Fruit fly (Drosophila melanogaster): ENCODE data around the gene SNF4Agamma.

Gene SNF4Agamma

DNA sequence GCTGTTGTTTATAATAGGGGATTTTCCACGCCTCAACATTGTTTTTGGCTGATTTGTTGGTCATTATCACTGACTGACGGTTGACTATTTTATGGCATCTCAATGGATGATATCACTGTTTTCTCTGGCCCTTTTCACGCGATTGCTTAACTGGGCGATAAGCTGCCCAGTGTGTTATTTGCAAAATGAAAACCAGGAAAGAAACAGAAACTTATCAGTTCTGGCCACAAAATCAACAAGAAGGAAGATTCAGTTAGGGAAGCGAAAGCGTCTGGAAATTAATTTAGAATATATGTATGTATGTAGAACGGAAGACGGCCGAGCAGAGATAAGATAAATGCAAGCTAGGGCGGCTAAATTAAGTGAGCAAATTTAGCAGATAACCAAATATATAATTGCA, 41.4 kb downstream of the SNF4Agamma start (continued):
- TF ChIP-seq disco-r (GFP tag; optimal IDR thresholded peaks at IDR 0.05) (no peak), slbo (GFP tag; IDR thresholded peaks at IDR 0.05) (no peak), Scr (GFP tag; IDR thresholded peaks at IDR 0.05; ENCODE audit: partially characterized antibody) (no peak), ase (GFP tag; IDR thresholded peaks at IDR 0.05) (no peak), exex (tag; optimal IDR thresholded peaks at IDR 0.05) (peak; percentile 86), CG11695 (GFP tag; IDR thresholded peaks at IDR 0.05) (no peak), Myb (GFP tag; optimal IDR thresholded peaks at IDR 0.05) (no peak)

DNA sequence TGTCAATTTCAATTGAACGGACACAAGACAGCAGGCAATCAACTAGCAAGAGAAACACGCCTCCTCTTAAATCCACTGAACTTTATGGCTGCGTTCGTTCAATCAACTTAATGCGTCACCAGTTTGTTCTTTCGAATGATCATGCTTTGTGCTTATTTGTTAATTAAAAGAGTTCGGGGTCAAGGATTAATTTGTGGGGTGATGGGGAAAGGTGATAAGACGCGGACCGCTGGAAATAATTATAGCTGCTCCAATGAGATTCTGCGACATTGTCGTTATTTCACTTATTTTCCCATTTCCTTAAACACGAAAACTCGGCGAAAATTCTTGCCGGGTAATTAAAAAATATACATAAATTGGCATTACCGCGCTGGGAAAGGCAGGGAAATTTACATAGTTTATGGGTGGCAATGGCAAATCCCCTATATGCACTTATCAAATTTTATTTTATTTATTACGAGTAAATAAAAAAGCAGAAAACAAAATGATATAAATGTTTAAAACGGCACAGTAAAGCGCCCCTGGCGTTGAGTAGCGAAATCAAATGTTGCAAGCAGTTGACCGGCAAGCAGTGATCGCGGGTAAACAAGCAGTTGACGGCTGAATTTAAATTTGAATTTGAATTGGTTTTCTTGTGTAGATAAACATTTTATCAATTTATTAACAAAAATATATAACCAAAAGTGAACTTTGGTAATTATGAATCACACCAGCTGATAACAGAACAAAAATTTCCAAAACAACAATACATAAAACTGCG, 44.0 kb downstream of the SNF4Agamma start:
- TF ChIP-seq p53 (GFP tag; optimal IDR thresholded peaks at IDR 0.05) = peak; percentile 66
- peak; percentile 65 for TF ChIP-seq CG11398 (GFP tag; optimal IDR thresholded peaks at IDR 0.05)
- TF ChIP-seq Rfx (GFP tag; IDR thresholded peaks at IDR 0.05) = peak; percentile 90
- TF ChIP-seq Sry-β (GFP tag; optimal IDR thresholded peaks at IDR 0.05) = peak; percentile 20
- TF ChIP-seq CG9727 (GFP tag; optimal IDR thresholded peaks at IDR 0.05) = peak; percentile 74
- TF ChIP-seq CG7839 (tag; optimal IDR thresholded peaks at IDR 0.05) = peak; percentile 73
- peak; percentile 61 for TF ChIP-seq jumu (GFP tag; optimal IDR thresholded peaks at IDR 0.05)
- peak; percentile 92 for TF ChIP-seq CG11456 (GFP tag; IDR thresholded peaks at IDR 0.05)
- TF ChIP-seq Hr51 (GFP tag; optimal IDR thresholded peaks at IDR 0.05) = peak; percentile 63 to 73
- no peak for TF ChIP-seq hbn (GFP tag; IDR thresholded peaks at IDR 0.05; ENCODE audit: partially characterized antibody)
- peak; percentile 38; the same call in 1 of the 2 replicates for TF ChIP-seq ham (GFP tag; IDR thresholded peaks at IDR 0.05)
- TF ChIP-seq seq (GFP tag; IDR thresholded peaks at IDR 0.05) = peak; percentile 50; the same call in 1 of the 2 replicates
- TF ChIP-seq Ravus (GFP tag; IDR thresholded peaks at IDR 0.05) = no peak
- TF ChIP-seq CG7928 (GFP tag; optimal IDR thresholded peaks at IDR 0.05) = peak; percentile 52
- peak; percentile 55 for TF ChIP-seq CG2678 (tag; optimal IDR thresholded peaks at IDR 0.05)
- peak; percentile 84 for TF ChIP-seq Hmr (GFP tag; optimal IDR thresholded peaks at IDR 0.05)
- TF ChIP-seq chn (GFP tag; optimal IDR thresholded peaks at IDR 0.05) = peak; percentile 89
- TF ChIP-seq CG4820 (GFP tag; optimal IDR thresholded peaks at IDR 0.05) = peak; percentile 71
- TF ChIP-seq zf30C (GFP tag; optimal IDR thresholded peaks at IDR 0.05) = peak; percentile 30
- peak; percentile 70 for TF ChIP-seq NC2α (GFP tag; optimal IDR thresholded peaks at IDR 0.05)
- peak; percentile 25 for TF ChIP-seq sd (tag; optimal IDR thresholded peaks at IDR 0.05)
- TF ChIP-seq corto (GFP tag; optimal IDR thresholded peaks at IDR 0.05) = no peak
- peak; percentile 60; the same call in 1 of the 2 replicates for TF ChIP-seq klu (GFP tag; IDR thresholded peaks at IDR 0.05)
- TF ChIP-seq CG1233 (GFP tag; optimal IDR thresholded peaks at IDR 0.05) = peak; percentile 72
- TF ChIP-seq E2f1 (GFP tag; IDR thresholded peaks at IDR 0.05) = peak; percentile 72
- TF ChIP-seq Antp (GFP tag; optimal IDR thresholded peaks at IDR 0.05) = peak; percentile 72
- peak; percentile 84 for TF ChIP-seq CG32532 (GFP tag; IDR thresholded peaks at IDR 0.05)
- TF ChIP-seq cg (GFP tag; optimal IDR thresholded peaks at IDR 0.05) = no peak
- TF ChIP-seq CG12104 (GFP tag; optimal IDR thresholded peaks at IDR 0.05) = peak; percentile 66
- peak; percentile 35 for TF ChIP-seq CG2202 (tag; optimal IDR thresholded peaks at IDR 0.05)
- TF ChIP-seq Dad (GFP tag; optimal IDR thresholded peaks at IDR 0.05) = peak; percentile 78
- peak; percentile 33 for TF ChIP-seq tio (GFP tag; optimal IDR thresholded peaks at IDR 0.05)
- no peak for TF ChIP-seq CG43689 (GFP tag; IDR thresholded peaks at IDR 0.05)
- no peak for TF ChIP-seq lbe (GFP tag; optimal IDR thresholded peaks at IDR 0.05)
- no peak for TF ChIP-seq CG9797 (GFP tag; optimal IDR thresholded peaks at IDR 0.05)
- TF ChIP-seq her (GFP tag; optimal IDR thresholded peaks at IDR 0.05) = peak; percentile 62
- peak; percentile 83 for TF ChIP-seq HmgZ (tag; optimal IDR thresholded peaks at IDR 0.05)
- TF ChIP-seq CG1603 (tag; optimal IDR thresholded peaks at IDR 0.05) = peak; percentile 78
- 0 out of 2 replicates have a peak, but pooled peaks have one; percentile 44 for TF ChIP-seq stc (GFP tag; IDR thresholded peaks at IDR 0.05)
- peak; percentile 57 for TF ChIP-seq CG7786 (GFP tag; optimal IDR thresholded peaks at IDR 0.05)
- peak; percentile 70; the same call in 1 of the 3 replicates for TF ChIP-seq knrl (GFP tag; IDR thresholded peaks at IDR 0.05; ENCODE audit: partially characterized antibody)
